Worm (Caenorhabditis elegans) whole organism, L1 larva: Measurements from ENCODE around the gene ugt-1.

ENCODE experiments used
- Y116A8C.19 ChIP-seq: sonication (generic microtip); optimal IDR thresholded peaks from 2 replicates; lab custom pipeline; 2016; ENCODE audit warnings: missing compliant biosample characterization, missing genetic modification characterization, borderline replicate concordance
- aly-2 ChIP-seq: fragments of 150-350 bp; optimal IDR thresholded peaks from 2 replicates; lab custom pipeline; 2014; ENCODE audit warnings: missing biosample characterization, missing genetic modification characterization
- skn-1 ChIP-seq: fragments of 150-350 bp; optimal IDR thresholded peaks from 2 replicates; lab custom pipeline; 2014; ENCODE audit warnings: missing biosample characterization, missing genetic modification characterization

ce11 chrV:10357467-10357953, 38.0 kb upstream of the ugt-1 start, which contains the start of gene ceeh-2:
- no peak for TF ChIP-seq Y116A8C.19 (tag; lab: Kevin White, UChicago)
- no peak for TF ChIP-seq aly-2
- no peak for TF ChIP-seq skn-1 (tag; lab: Kevin White, UChicago)
